Worm (Caenorhabditis elegans): ENCODE measurements around the gene F15E6.6.

- TF ChIP-seq ref-1 (GFP tag; conservative IDR thresholded peaks at IDR 0.05), result no peak
- TF ChIP-seq cog-1 (tag; optimal IDR thresholded peaks at IDR 0.05), result no peak
- no peak for TF ChIP-seq T22C8.4 (GFP tag; IDR thresholded peaks at IDR 0.05)
- no peak for TF ChIP-seq klf-2 (GFP tag; conservative IDR thresholded peaks at IDR 0.05)
These were observed 48.5 kb downstream of the F15E6.6 start, which contains the start of the genes zipt-2.2 and dpy-13 for ce11 chrIV:4235315-4236024.

All from whole organism, midembryonic.